Worm (Caenorhabditis elegans): Measurements from ENCODE around the gene Y50D7A.10.

DNA sequence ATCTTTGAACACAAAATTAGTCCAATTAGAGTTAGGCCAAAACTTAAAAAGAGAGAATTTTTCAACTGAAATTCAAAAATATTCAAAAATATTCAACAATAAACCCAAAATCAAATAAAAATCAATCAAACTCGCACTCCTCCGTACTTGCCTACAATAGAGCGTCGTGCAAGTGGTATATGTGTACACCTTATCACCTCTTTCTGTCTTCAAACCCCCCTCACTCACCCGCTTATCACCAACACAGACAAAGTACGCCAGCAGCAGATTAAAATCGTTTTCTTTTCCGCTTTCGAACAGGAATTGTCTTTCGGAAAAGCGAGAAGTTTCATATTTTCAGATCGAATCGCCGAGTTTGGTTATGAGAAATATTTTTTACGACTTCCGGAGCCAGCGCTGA, 16.0 kb upstream of the Y50D7A.10 start:
- TF ChIP-seq hlh-12 (tag; optimal IDR thresholded peaks at IDR 0.05): no peak
- TF ChIP-seq F23B12.7 (tag; optimal IDR thresholded peaks at IDR 0.05; ENCODE audit: insufficient read depth): no peak
- TF ChIP-seq tlf-1 (GFP tag; optimal IDR thresholded peaks at IDR 0.05): no peak
- no peak for TF ChIP-seq him-1 (tag; optimal IDR thresholded peaks at IDR 0.05)
